Worm (Caenorhabditis elegans) whole organism, late embryonic: ENCODE results near the gene srx-136.

Experiments
- F13H6.1 ChIP-seq: sonication (generic microtip); optimal IDR thresholded peaks from 2 replicates; lab custom pipeline; 2016; ENCODE audit warnings: missing genetic modification characterization, missing compliant biosample characterization
- T23F11.4 ChIP-seq: fragments of 200-800 bp; sonication (Bioruptor generic); optimal IDR thresholded peaks from 2 replicates; lab custom pipeline; 2018; ENCODE audit warnings: mild to moderate bottlenecking, missing genetic modification characterization, missing compliant biosample characterization
- ahr-1 ChIP-seq: sonication (generic microtip); optimal IDR thresholded peaks from 2 replicates; lab custom pipeline; 2016; ENCODE audit warnings: missing genetic modification characterization, missing compliant biosample characterization
- ceh-14 ChIP-seq: sonication (generic microtip); optimal IDR thresholded peaks from 2 replicates; lab custom pipeline; 2016; ENCODE audit warnings: missing genotype, missing genetic modification characterization, missing compliant biosample characterization
- ceh-18 ChIP-seq: sonication (generic microtip); optimal IDR thresholded peaks from 2 replicates; lab custom pipeline; 2016; ENCODE audit warnings: missing genetic modification characterization, missing compliant biosample characterization
- ceh-19 ChIP-seq: fragments of 200-800 bp; sonication (Bioruptor generic); optimal IDR thresholded peaks from 2 replicates; lab custom pipeline; 2018; ENCODE audit warnings: mild to moderate bottlenecking, missing genetic modification characterization, missing compliant biosample characterization
- ceh-24 ChIP-seq: sonication (generic microtip); optimal IDR thresholded peaks from 2 replicates; lab custom pipeline; 2016; ENCODE audit warnings: mild to moderate bottlenecking, missing genetic modification characterization, missing compliant biosample characterization
- ceh-31 ChIP-seq: sonication (generic microtip); optimal IDR thresholded peaks from 2 replicates; lab custom pipeline; 2016; ENCODE audit warnings: missing genetic modification characterization, missing compliant biosample characterization
- ceh-34 ChIP-seq: sonication (generic microtip); optimal IDR thresholded peaks from 2 replicates; lab custom pipeline; 2016; ENCODE audit warnings: mild to moderate bottlenecking, missing genetic modification characterization, missing compliant biosample characterization
- che-1 ChIP-seq: sonication (generic microtip); optimal IDR thresholded peaks from 2 replicates; lab custom pipeline; 2016; ENCODE audit warnings: mild to moderate bottlenecking, missing genetic modification characterization, missing compliant biosample characterization
- dmd-4 ChIP-seq: sonication (generic microtip); optimal IDR thresholded peaks from 2 replicates; lab custom pipeline; 2016; ENCODE audit warnings: borderline replicate concordance, missing genetic modification characterization, missing compliant biosample characterization
- elt-2 ChIP-seq: sonication (generic microtip); optimal IDR thresholded peaks from 2 replicates; lab custom pipeline; 2016; ENCODE audit warnings: missing genetic modification reagents, missing genetic modification characterization, missing compliant biosample characterization
- elt-4 ChIP-seq: sonication (generic microtip); optimal IDR thresholded peaks from 2 replicates; lab custom pipeline; 2016; ENCODE audit warnings: missing genetic modification characterization, missing compliant biosample characterization
- ets-4 ChIP-seq: sonication (generic microtip); optimal IDR thresholded peaks from 2 replicates; lab custom pipeline; 2016; ENCODE audit warnings: missing genetic modification characterization, missing compliant biosample characterization
- eyg-1 ChIP-seq: sonication (generic microtip); optimal IDR thresholded peaks from 2 replicates; lab custom pipeline; 2016; ENCODE audit warnings: missing genotype, missing genetic modification characterization, missing compliant biosample characterization
- fax-1 ChIP-seq: sonication (generic microtip); optimal IDR thresholded peaks from 2 replicates; lab custom pipeline; 2016; ENCODE audit warnings: missing genotype, missing genetic modification characterization, missing compliant biosample characterization
- fkh-6 ChIP-seq: sonication (generic microtip); optimal IDR thresholded peaks from 2 replicates; lab custom pipeline; 2016; ENCODE audit warnings: missing genetic modification characterization, missing compliant biosample characterization
- hlh-15 ChIP-seq: sonication (generic microtip); optimal IDR thresholded peaks from 2 replicates; lab custom pipeline; 2016; ENCODE audit warnings: missing genetic modification characterization, missing compliant biosample characterization
- hlh-6 ChIP-seq: sonication (generic microtip); optimal IDR thresholded peaks from 2 replicates; lab custom pipeline; 2016; ENCODE audit warnings: missing genotype, missing genetic modification characterization, missing compliant biosample characterization
- hlh-8 ChIP-seq: sonication (generic microtip); optimal IDR thresholded peaks from 2 replicates; lab custom pipeline; 2016; ENCODE audit warnings: missing genotype, missing genetic modification characterization, missing compliant biosample characterization
- lin-11 ChIP-seq: fragments of 200-800 bp; sonication (Bioruptor generic); optimal IDR thresholded peaks from 2 replicates; lab custom pipeline; 2018; ENCODE audit warnings: mild to moderate bottlenecking, missing genetic modification characterization, missing compliant biosample characterization
- madf-2 ChIP-seq: sonication (generic microtip); optimal IDR thresholded peaks from 2 replicates; lab custom pipeline; 2017; ENCODE audit warnings: missing genetic modification characterization, missing compliant biosample characterization
- nfya-1 ChIP-seq: sonication (generic microtip); optimal IDR thresholded peaks from 2 replicates; lab custom pipeline; 2017; ENCODE audit warnings: missing genetic modification characterization, mild to moderate bottlenecking, missing compliant biosample characterization, antibody characterized with exemption, moderate library complexity
- odd-2 ChIP-seq: sonication (generic microtip); optimal IDR thresholded peaks from 2 replicates; lab custom pipeline; 2017; ENCODE audit warnings: antibody characterized with exemption, mild to moderate bottlenecking, missing genetic modification characterization, missing compliant biosample characterization
- pag-3 ChIP-seq: sonication (generic microtip); optimal IDR thresholded peaks from 2 replicates; lab custom pipeline; 2016; ENCODE audit warnings: missing compliant biosample characterization, missing genetic modification characterization, borderline replicate concordance
- pros-1 ChIP-seq: fragments of 150-350 bp; optimal IDR thresholded peaks from 2 replicates; lab custom pipeline; 2014; ENCODE audit warnings: missing biosample characterization, missing genetic modification reagents, missing genetic modification characterization
- rnt-1 ChIP-seq: sonication (generic microtip); optimal IDR thresholded peaks from 2 replicates; lab custom pipeline; 2016; ENCODE audit warnings: missing genetic modification characterization, missing compliant biosample characterization
- tbx-7 ChIP-seq: sonication (generic microtip); optimal IDR thresholded peaks from 2 replicates; lab custom pipeline; 2016; ENCODE audit warnings: missing genotype, missing genetic modification characterization, missing compliant biosample characterization
- unc-3 ChIP-seq, 2 experiments: fragments of 200-800 bp in 1 of 2; sonication (Bioruptor generic) in 1 of 2; sonication (generic microtip) in 1 of 2; conservative IDR thresholded peaks in 1 of 2; optimal IDR thresholded peaks in 1 of 2; 2 replicates each; pipeline versions ENCODE4 v1.3.6 to Lab custom; 2016 to 2022; ENCODE audit warnings: missing compliant biosample characterization in 2 of 2, missing genetic modification characterization in 2 of 2, missing genetic modification reagents in 1 of 2
- unc-42 ChIP-seq: sonication (generic microtip); optimal IDR thresholded peaks from 2 replicates; lab custom pipeline; 2016; ENCODE audit warnings: missing genotype, missing genetic modification characterization, missing compliant biosample characterization
- unc-86 ChIP-seq: sonication (generic microtip); optimal IDR thresholded peaks from 2 replicates; lab custom pipeline; 2016; ENCODE audit warnings: missing genetic modification characterization, missing compliant biosample characterization
- zip-5 ChIP-seq: sonication (generic microtip); optimal IDR thresholded peaks from 2 replicates; lab custom pipeline; 2016; ENCODE audit warnings: missing genetic modification characterization, missing compliant biosample characterization
- ztf-16 ChIP-seq: sonication (generic microtip); optimal IDR thresholded peaks from 2 replicates; lab custom pipeline; 2017; ENCODE audit warnings: missing genetic modification characterization, missing compliant biosample characterization

Gene srx-136

ce11 chrV:13880163-13880562 is 22.9 kb downstream of the srx-136 start:
- TF ChIP-seq hlh-6 (tag; lab: Kevin White, UChicago), result no peak
- TF ChIP-seq unc-42 (tag; lab: Kevin White, UChicago), result peak; percentile 18
- TF ChIP-seq, all 69 proteins: peak for 1

ce11 chrV:13880607-13881006 is 23.4 kb downstream of the srx-136 start, which contains the start of gene T22G5.3:
TSS of gene T22G5.3 (plus strand) at chrV:13880907.
- TF ChIP-seq pros-1 (tag; lab: Kevin White, UChicago) (no peak), F13H6.1 (tag; lab: Kevin White, UChicago) (no peak), elt-4 (no peak), hlh-8 (tag; lab: Kevin White, UChicago) (no peak), rnt-1 (tag; lab: Kevin White, UChicago) (no peak)

- TF ChIP-seq ets-4 (tag; lab: Kevin White, UChicago) (no peak), eyg-1 (no peak), elt-2 (tag; lab: Kevin White, UChicago) (no peak)
These were observed 30.1 kb downstream of the srx-136 start, which contains the start of gene srsx-19 for ce11 chrV:13887358-13887757. TSS of gene srsx-19 (plus strand) at chrV:13887658.

- TF ChIP-seq elt-4 (no peak), nfya-1 (tag; lab: Kevin White, UChicago) (no peak), dmd-4 (tag; lab: Kevin White, UChicago) (no peak), che-1 (no peak), ceh-24 (tag; lab: Kevin White, UChicago) (no peak), zip-5 (tag; lab: Kevin White, UChicago) (no peak), T23F11.4 (GFP tag; lab: Kevin White, UChicago) (no peak), hlh-15 (tag; lab: Kevin White, UChicago) (no peak), ahr-1 (tag; lab: Kevin White, UChicago) (no peak), unc-3 (GFP tag; conservative IDR thresholded peaks at IDR 0.05; lab: Robert Waterston, UW) (no peak), unc-3 (tag; optimal IDR thresholded peaks at IDR 0.05; lab: Kevin White, UChicago) (no peak)
These were observed 32.3 kb downstream of the srx-136 start, which contains the start of gene spp-12 for ce11 chrV:13889516-13889915. TSS of gene spp-12 (plus strand) at chrV:13889816.

ce11 chrV:13890473-13890872 is 33.2 kb downstream of the srx-136 start, which contains the start of gene lbp-8:
TSS of gene lbp-8 (plus strand) at chrV:13890773.
- TF ChIP-seq ceh-14 (tag; lab: Kevin White, UChicago), result no peak

- TF ChIP-seq ceh-18 (tag; lab: Kevin White, UChicago) (no peak), fkh-6 (tag; lab: Kevin White, UChicago) (no peak), ceh-19 (no peak), pag-3 (tag; lab: Kevin White, UChicago) (no peak), unc-42 (tag; lab: Kevin White, UChicago) (no peak), unc-86 (tag; lab: Kevin White, UChicago) (no peak), lin-11 (tag; lab: Kevin White, UChicago) (no peak), ceh-34 (tag; lab: Kevin White, UChicago) (no peak), ceh-31 (tag; lab: Kevin White, UChicago) (no peak), madf-2 (no peak), tbx-7 (tag; lab: Kevin White, UChicago) (no peak), ztf-16 (tag; lab: Kevin White, UChicago) (no peak), odd-2 (no peak), fax-1 (tag; lab: Kevin White, UChicago) (no peak), ceh-14 (tag; lab: Kevin White, UChicago) (no peak)
These were observed 34.3 kb downstream of the srx-136 start for ce11 chrV:13891489-13891888.
